Worm (Caenorhabditis elegans) whole organism, midembryonic: ENCODE data around the gene Y67D8C.22.

Experiments
- T22C8.4 ChIP-seq: fragments of 200-800 bp; sonication (Bioruptor generic); IDR thresholded peaks from 2 replicates; pipeline ENCODE4 v1.3.6; 2022; ENCODE audit warnings: missing genetic modification characterization, missing compliant biosample characterization
- cog-1 ChIP-seq: sonication (generic microtip); optimal IDR thresholded peaks from 2 replicates; lab custom pipeline; 2016; ENCODE audit warnings: missing genetic modification characterization, missing compliant biosample characterization
- flt-1 ChIP-seq: fragments of 200-800 bp; sonication (Bioruptor generic); IDR thresholded peaks from 2 replicates; pipeline ENCODE4 v1.3.6; 2022; ENCODE audit warnings: missing genetic modification characterization, missing compliant biosample characterization
- klf-2 ChIP-seq: fragments of 200-800 bp; sonication (Bioruptor generic); conservative IDR thresholded peaks from 2 replicates; pipeline ENCODE4 v1.3.6; 2022; ENCODE audit warnings: missing genetic modification reagents, missing genetic modification characterization, missing compliant biosample characterization
- med-1 ChIP-seq: sonication (generic microtip); optimal IDR thresholded peaks from 2 replicates; lab custom pipeline; 2017; ENCODE audit warnings: missing genetic modification characterization, mild to moderate bottlenecking, missing compliant biosample characterization, antibody characterized with exemption, missing genetic modification reagents; ENCODE audit not compliant: insufficient read depth
- ref-1 ChIP-seq: fragments of 200-800 bp; sonication (Bioruptor generic); conservative IDR thresholded peaks from 2 replicates; pipeline ENCODE4 v1.3.6; 2022; ENCODE audit warnings: missing genetic modification reagents, missing genetic modification characterization, missing compliant biosample characterization
- tab-1 ChIP-seq: fragments of 200-800 bp; sonication (Bioruptor generic); IDR thresholded peaks from 2 replicates; pipeline ENCODE4 v1.3.6; 2022; ENCODE audit warnings: missing genetic modification characterization, missing compliant biosample characterization
- ztf-23 ChIP-seq: fragments of 200-800 bp; sonication (Bioruptor generic); IDR thresholded peaks from 2 replicates; pipeline ENCODE4 v1.3.6; 2022; ENCODE audit warnings: missing genetic modification reagents, missing genetic modification characterization, missing compliant biosample characterization
- ztf-29 ChIP-seq: fragments of 200-800 bp; sonication (Bioruptor generic); IDR thresholded peaks from 2 replicates; pipeline ENCODE4 v1.3.6; 2022; ENCODE audit warnings: missing genetic modification reagents, missing genetic modification characterization, missing compliant biosample characterization

Gene Y67D8C.22

ce11 chrIV:3069619-3070260, 6.4 kb downstream of the Y67D8C.22 start, which contains the start of gene cpg-9:
cpg-9 (minus strand) TSS chrIV:3070210.
- TF ChIP-seq klf-2 (GFP tag; lab: Robert Waterston, UW) (no peak), ref-1 (GFP tag; lab: Robert Waterston, UW) (no peak), ztf-29 (GFP tag; lab: Robert Waterston, UW) (no peak), med-1 (no peak), flt-1 (GFP tag; lab: Robert Waterston, UW) (no peak)

DNA sequence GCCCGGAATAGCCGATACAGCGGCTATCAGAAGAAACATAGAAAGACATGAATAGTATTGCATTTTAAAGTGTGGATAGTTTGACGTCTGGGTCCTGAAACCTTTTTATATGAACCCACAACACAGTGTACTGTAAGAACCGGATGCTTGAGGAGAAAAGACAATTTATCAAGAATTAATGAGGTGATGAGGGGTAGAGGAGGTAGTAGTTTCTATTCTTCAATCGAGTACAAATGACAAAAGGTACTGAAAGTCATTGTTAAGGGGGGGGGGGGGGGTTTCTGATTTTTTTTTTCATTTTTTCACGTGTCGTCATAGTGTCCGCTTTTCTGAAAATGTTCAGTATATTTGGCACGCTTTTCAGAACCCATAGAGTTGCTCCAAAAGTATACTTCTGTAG, 9.3 kb downstream of the Y67D8C.22 start, which contains the start of gene Y67D8C.7:
Y67D8C.7 (minus strand) TSS at position 101 of the 400 bp plus-strand sequence.
- no peak for TF ChIP-seq flt-1 (GFP tag; lab: Robert Waterston, UW)
- TF ChIP-seq ref-1 (GFP tag; lab: Robert Waterston, UW), result no peak
- TF ChIP-seq T22C8.4, result no peak
- TF ChIP-seq tab-1 (GFP tag; lab: Robert Waterston, UW), result no peak
- TF ChIP-seq klf-2 (GFP tag; lab: Robert Waterston, UW), result no peak
- TF ChIP-seq ztf-23 (GFP tag; lab: Robert Waterston, UW), result no peak
- TF ChIP-seq cog-1 (tag; lab: Kevin White, UChicago), result no peak
- TF ChIP-seq med-1, result no peak
- no peak for TF ChIP-seq ztf-29 (GFP tag; lab: Robert Waterston, UW)

DNA sequence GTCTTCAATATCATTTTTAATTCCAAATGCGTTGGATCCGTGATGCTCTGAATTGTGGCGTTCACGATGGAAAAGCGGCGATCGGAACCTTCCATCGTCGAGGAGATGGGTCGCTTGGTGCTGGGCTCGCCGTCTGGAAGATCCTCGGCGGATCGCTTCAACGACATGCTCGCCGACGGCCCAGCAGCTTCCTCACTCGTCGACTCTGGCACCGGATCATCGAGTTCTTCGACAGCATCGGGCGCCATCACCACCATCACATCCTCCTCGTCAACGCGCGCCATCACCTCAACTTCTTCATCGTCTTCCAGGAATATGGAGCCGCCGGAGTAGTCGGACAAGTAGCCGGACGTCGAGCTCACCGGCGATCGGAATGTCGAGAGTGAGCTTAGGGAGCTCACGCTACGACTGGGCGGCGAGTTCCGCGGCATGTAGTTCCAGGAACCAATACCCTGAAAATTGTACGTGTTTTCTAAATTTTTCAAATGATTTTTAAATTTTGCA, 13.1 kb downstream of the Y67D8C.22 start, which contains the start of gene Y67D8C.6:
Y67D8C.6 (minus strand) TSS at position 454 of the 504 bp plus-strand sequence.
- no peak for TF ChIP-seq T22C8.4
- no peak for TF ChIP-seq tab-1 (GFP tag; lab: Robert Waterston, UW)
- no peak for TF ChIP-seq flt-1 (GFP tag; lab: Robert Waterston, UW)
- no peak for TF ChIP-seq klf-2 (GFP tag; lab: Robert Waterston, UW)
- TF ChIP-seq ztf-29 (GFP tag; lab: Robert Waterston, UW), result no peak
- TF ChIP-seq ref-1 (GFP tag; lab: Robert Waterston, UW), result no peak
- no peak for TF ChIP-seq ztf-23 (GFP tag; lab: Robert Waterston, UW)
- TF ChIP-seq med-1, result no peak
- TF ChIP-seq cog-1 (tag; lab: Kevin White, UChicago), result no peak

DNA sequence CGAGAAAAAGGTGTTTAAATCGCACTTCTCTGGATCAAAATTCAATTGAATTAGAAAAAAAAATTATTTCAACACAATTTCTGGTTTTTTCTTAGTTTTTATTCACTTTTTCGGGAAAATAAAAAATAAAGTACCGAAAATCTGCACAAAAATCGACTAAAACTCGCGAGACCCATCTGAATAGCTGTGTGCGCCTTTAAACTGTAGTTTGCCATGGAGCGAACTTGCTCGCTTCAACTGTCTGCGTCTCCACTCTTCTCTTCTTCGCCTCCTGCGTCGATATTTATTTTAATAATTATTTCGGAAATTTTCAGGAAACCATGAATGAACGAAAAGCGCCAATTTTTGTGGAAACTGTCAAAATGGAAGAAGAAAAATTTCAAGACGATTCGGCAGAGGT, 20.3 kb downstream of the Y67D8C.22 start:
- TF ChIP-seq T22C8.4, result no peak
- TF ChIP-seq med-1, result no peak
- no peak for TF ChIP-seq ref-1 (GFP tag; lab: Robert Waterston, UW)
- TF ChIP-seq ztf-29 (GFP tag; lab: Robert Waterston, UW), result no peak
- no peak for TF ChIP-seq ztf-23 (GFP tag; lab: Robert Waterston, UW)
- TF ChIP-seq tab-1 (GFP tag; lab: Robert Waterston, UW), result no peak
- no peak for TF ChIP-seq cog-1 (tag; lab: Kevin White, UChicago)

- TF ChIP-seq klf-2 (GFP tag; lab: Robert Waterston, UW), result no peak
- TF ChIP-seq T22C8.4, result no peak
- TF ChIP-seq flt-1 (GFP tag; lab: Robert Waterston, UW), result no peak
- TF ChIP-seq med-1, result no peak
- no peak for TF ChIP-seq ztf-29 (GFP tag; lab: Robert Waterston, UW)
- no peak for TF ChIP-seq ztf-23 (GFP tag; lab: Robert Waterston, UW)
- TF ChIP-seq cog-1 (tag; lab: Kevin White, UChicago), result no peak
- no peak for TF ChIP-seq tab-1 (GFP tag; lab: Robert Waterston, UW)
- TF ChIP-seq ref-1 (GFP tag; lab: Robert Waterston, UW), result no peak
Observed at ce11 chrIV:3055320-3055719, 20.8 kb downstream of the Y67D8C.22 start.

DNA sequence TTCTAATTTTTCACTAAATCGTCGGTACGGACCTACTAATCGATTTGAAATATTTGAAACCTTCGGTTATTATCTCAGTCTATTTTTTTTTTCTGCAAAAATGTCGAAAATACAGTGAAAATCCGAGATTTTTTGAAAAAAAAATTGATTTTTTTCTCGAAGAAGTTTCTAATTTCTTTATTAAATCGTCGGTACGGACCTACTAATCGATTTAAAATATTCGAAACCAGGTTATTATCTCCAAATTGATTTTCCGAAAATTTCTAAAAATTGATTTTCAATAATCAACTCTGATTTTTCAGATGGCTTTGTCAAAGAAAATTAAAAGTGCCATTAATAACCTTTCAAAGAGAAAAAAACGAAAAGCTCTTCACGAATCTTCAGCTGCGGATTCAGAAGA, 22.7 kb downstream of the Y67D8C.22 start, which contains the start of gene ivph-3:
ivph-3 (plus strand) TSS at position 301 of the 400 bp plus-strand sequence.
- TF ChIP-seq klf-2 (GFP tag; lab: Robert Waterston, UW) (no peak), tab-1 (GFP tag; lab: Robert Waterston, UW) (no peak), cog-1 (tag; lab: Kevin White, UChicago) (no peak), T22C8.4 (no peak), ztf-29 (GFP tag; lab: Robert Waterston, UW) (no peak), ztf-23 (GFP tag; lab: Robert Waterston, UW) (no peak), flt-1 (GFP tag; lab: Robert Waterston, UW) (no peak), med-1 (no peak), ref-1 (GFP tag; lab: Robert Waterston, UW) (no peak)

- TF ChIP-seq tab-1 (GFP tag; lab: Robert Waterston, UW), result peak; percentile 89
- peak; percentile 84 for TF ChIP-seq ztf-29 (GFP tag; lab: Robert Waterston, UW)
- TF ChIP-seq klf-2 (GFP tag; lab: Robert Waterston, UW), result peak; percentile 99
- TF ChIP-seq flt-1 (GFP tag; lab: Robert Waterston, UW), result peak; percentile 94
- TF ChIP-seq ztf-23 (GFP tag; lab: Robert Waterston, UW), result peak; percentile 93
- peak; percentile 88 for TF ChIP-seq T22C8.4
- peak; percentile 85 for TF ChIP-seq ref-1 (GFP tag; lab: Robert Waterston, UW)
Observed at ce11 chrIV:3050054-3050990, 25.8 kb downstream of the Y67D8C.22 start, which contains the start of gene eel-1. eel-1 (minus strand) TSS chrIV:3050104.

ce11 chrIV:3046889-3047288, 29.2 kb downstream of the Y67D8C.22 start:
- no peak for TF ChIP-seq ref-1 (GFP tag; lab: Robert Waterston, UW)
- no peak for TF ChIP-seq ztf-29 (GFP tag; lab: Robert Waterston, UW)
- TF ChIP-seq flt-1 (GFP tag; lab: Robert Waterston, UW), result no peak
- TF ChIP-seq klf-2 (GFP tag; lab: Robert Waterston, UW), result no peak
- no peak for TF ChIP-seq T22C8.4
- TF ChIP-seq tab-1 (GFP tag; lab: Robert Waterston, UW), result no peak
- TF ChIP-seq ztf-23 (GFP tag; lab: Robert Waterston, UW), result no peak
- no peak for TF ChIP-seq cog-1 (tag; lab: Kevin White, UChicago)
- TF ChIP-seq med-1, result no peak
